Fruit fly (Drosophila melanogaster) whole organism, adult: ENCODE data around the gene CG32533.

ENCODE experiments used
- CG11617 ChIP-seq: fragments of 200-800 bp; sonication (Bioruptor generic); optimal IDR thresholded peaks from 2 replicates; lab custom pipeline; 2017; ENCODE audit warnings: mild to moderate bottlenecking, missing biosample characterization, missing genetic modification reagents, missing genetic modification characterization
- CG12768 ChIP-seq: fragments of 200-800 bp; sonication (Bioruptor generic); optimal IDR thresholded peaks from 2 replicates; lab custom pipeline; 2017; ENCODE audit warnings: missing biosample characterization, missing genetic modification characterization, mild to moderate bottlenecking, moderate library complexity, missing genetic modification reagents
- CG7045 ChIP-seq: fragments of 200-800 bp; sonication (Bioruptor generic); optimal IDR thresholded peaks from 2 replicates; lab custom pipeline; 2017; ENCODE audit warnings: missing biosample characterization, mild to moderate bottlenecking, missing genetic modification characterization
- CG7101 ChIP-seq: fragments of 200-800 bp; sonication (Bioruptor generic); optimal IDR thresholded peaks from 2 replicates; lab custom pipeline; 2018; ENCODE audit warnings: missing biosample characterization, mild to moderate bottlenecking, missing genetic modification characterization, moderate library complexity
- Hr96 ChIP-seq: fragments of 200-800 bp; sonication (Bioruptor generic); optimal IDR thresholded peaks from 2 replicates; lab custom pipeline; 2016; ENCODE audit warnings: missing biosample characterization, missing genetic modification characterization
- Mnt ChIP-seq: fragments of 200-800 bp; sonication (Bioruptor generic); optimal IDR thresholded peaks from 2 replicates; lab custom pipeline; 2016; ENCODE audit warnings: missing biosample characterization, mild to moderate bottlenecking, missing genetic modification characterization
- cic ChIP-seq: fragments of 200-800 bp; sonication (Bioruptor generic); optimal IDR thresholded peaks from 2 replicates; lab custom pipeline; 2017; ENCODE audit warnings: missing biosample characterization, mild to moderate bottlenecking, missing genetic modification characterization, moderate library complexity
- cnc ChIP-seq, 2 experiments: fragments of >200 bp; optimal IDR thresholded peaks; 2 replicates each; lab custom pipeline; 2017
- kay ChIP-seq: fragments of 200-800 bp; sonication (Bioruptor generic); peaks from one replicate; lab custom pipeline; 2016; ENCODE audit warnings: missing biosample characterization, missing genetic modification characterization, borderline replicate concordance
- pad ChIP-seq: fragments of 200-800 bp; sonication (Bioruptor generic); optimal IDR thresholded peaks from 3 replicates; lab custom pipeline; 2017; ENCODE audit warnings: missing biosample characterization, missing genetic modification characterization, mild to moderate bottlenecking, moderate library complexity, missing genetic modification reagents
- tj ChIP-seq: fragments of 200-800 bp; sonication (Bioruptor generic); optimal IDR thresholded peaks from 3 replicates; lab custom pipeline; 2017; ENCODE audit warnings: missing biosample characterization, mild to moderate bottlenecking, missing genetic modification characterization, moderate library complexity

dm6 chrX:19520888-19521287 is 41.7 kb upstream of the CG32533 start:
- TF ChIP-seq pad (no peak), Hr96 (GFP tag; lab: Kevin White, UChicago) (no peak), tj (GFP tag; lab: Kevin White, UChicago) (no peak), cnc (optimal IDR thresholded peaks at IDR 0.05; lab: Kevin White, UChicago) (no peak), cic (GFP tag; lab: Kevin White, UChicago) (peak; percentile 16), Mnt (GFP tag; lab: Kevin White, UChicago) (peak; percentile 39), CG7101 (tag; lab: Kevin White, UChicago) (no peak), CG7045 (GFP tag; lab: Kevin White, UChicago) (no peak), CG11617 (GFP tag; lab: Kevin White, UChicago) (no peak), CG12768 (GFP tag; lab: Kevin White, UChicago) (no peak), kay (GFP tag; lab: Kevin White, UChicago) (no peak)
